Worm (Caenorhabditis elegans): ENCODE data around the gene ZK945.8.

- TF ChIP-seq ztf-11 (tag; optimal IDR thresholded peaks at IDR 0.05) (no peak), madf-5 (GFP tag; IDR thresholded peaks at IDR 0.05) (no peak)
These were observed 2.8 kb upstream of the ZK945.8 start, which contains the start of gene ZK945.4 for ce11 chrII:10105604-10106003.

Measured in whole organism, L4 larva.